Worm (Caenorhabditis elegans): Measurements from ENCODE around the gene ceh-16.

The ceh-16 gene

ce11 chrIII:8628405-8628982, 6.0 kb downstream of the ceh-16 start, which contains the start of the genes polk-1 and gpr-1:
TSS of gene polk-1 (minus strand) at chrIII:8628590.
TSS of gene gpr-1 (plus strand) at chrIII:8628932.
- no peak for TF ChIP-seq dao-5 (tag; optimal IDR thresholded peaks at IDR 0.05)
- no peak for TF ChIP-seq W03F9.2 (tag; optimal IDR thresholded peaks at IDR 0.05)
- TF ChIP-seq him-1 (tag; optimal IDR thresholded peaks at IDR 0.05): no peak

- peak; percentile 81 for TF ChIP-seq W03F9.2 (tag; optimal IDR thresholded peaks at IDR 0.05)
- no peak for TF ChIP-seq dao-5 (tag; optimal IDR thresholded peaks at IDR 0.05)
Measured at ce11 chrIII:8630833-8631232, 8.3 kb downstream of the ceh-16 start, which contains the start of gene dnj-10. TSS of gene dnj-10 (plus strand) at chrIII:8631165.

ce11 chrIII:8636803-8637202, 14.3 kb downstream of the ceh-16 start:
- TF ChIP-seq dao-5 (tag; optimal IDR thresholded peaks at IDR 0.05) (no peak), him-1 (tag; optimal IDR thresholded peaks at IDR 0.05) (no peak), W03F9.2 (tag; optimal IDR thresholded peaks at IDR 0.05) (no peak)

- TF ChIP-seq dao-5 (tag; optimal IDR thresholded peaks at IDR 0.05) (no peak), W03F9.2 (tag; optimal IDR thresholded peaks at IDR 0.05) (peak; percentile 65)
Measured at ce11 chrIII:8639188-8639795, 16.8 kb downstream of the ceh-16 start, which contains the start of gene fip-1. TSS of gene fip-1 (plus strand) at chrIII:8639745.

ce11 chrIII:8643639-8644038, 21.1 kb downstream of the ceh-16 start, which contains the start of gene twk-7:
TSS of gene twk-7 (minus strand) at chrIII:8643739.
- no peak for TF ChIP-seq W03F9.2 (tag; optimal IDR thresholded peaks at IDR 0.05)
- TF ChIP-seq him-1 (tag; optimal IDR thresholded peaks at IDR 0.05): no peak
- no peak for TF ChIP-seq dao-5 (tag; optimal IDR thresholded peaks at IDR 0.05)

- TF ChIP-seq W03F9.2 (tag; optimal IDR thresholded peaks at IDR 0.05) (no peak), dao-5 (tag; optimal IDR thresholded peaks at IDR 0.05) (no peak), him-1 (tag; optimal IDR thresholded peaks at IDR 0.05) (no peak)
Measured at ce11 chrIII:8646021-8646420, 23.5 kb downstream of the ceh-16 start.

- TF ChIP-seq dao-5 (tag; optimal IDR thresholded peaks at IDR 0.05): no peak
- TF ChIP-seq him-1 (tag; optimal IDR thresholded peaks at IDR 0.05): no peak
- TF ChIP-seq W03F9.2 (tag; optimal IDR thresholded peaks at IDR 0.05): no peak
Measured at ce11 chrIII:8648589-8648988, 26.1 kb downstream of the ceh-16 start, which contains the start of gene F22B7.3. TSS of gene F22B7.3 (plus strand) at chrIII:8648889.

- TF ChIP-seq W03F9.2 (tag; optimal IDR thresholded peaks at IDR 0.05): no peak
- TF ChIP-seq him-1 (tag; optimal IDR thresholded peaks at IDR 0.05): peak; percentile 59
Measured at ce11 chrIII:8650235-8650817, 27.8 kb downstream of the ceh-16 start, which contains the start of gene flp-23. TSS of gene flp-23 (plus strand) at chrIII:8650767.

- TF ChIP-seq dao-5 (tag; optimal IDR thresholded peaks at IDR 0.05): no peak
- TF ChIP-seq W03F9.2 (tag; optimal IDR thresholded peaks at IDR 0.05): no peak
- no peak for TF ChIP-seq him-1 (tag; optimal IDR thresholded peaks at IDR 0.05)
Measured at ce11 chrIII:8652112-8652694, 29.7 kb downstream of the ceh-16 start.

- TF ChIP-seq him-1 (tag; optimal IDR thresholded peaks at IDR 0.05) (no peak), W03F9.2 (tag; optimal IDR thresholded peaks at IDR 0.05) (no peak)
Measured at ce11 chrIII:8652922-8653321, 30.4 kb downstream of the ceh-16 start.

ce11 chrIII:8653457-8653856, 30.9 kb downstream of the ceh-16 start:
- TF ChIP-seq dao-5 (tag; optimal IDR thresholded peaks at IDR 0.05) (no peak), him-1 (tag; optimal IDR thresholded peaks at IDR 0.05) (no peak), W03F9.2 (tag; optimal IDR thresholded peaks at IDR 0.05) (no peak)

- no peak for TF ChIP-seq W03F9.2 (tag; optimal IDR thresholded peaks at IDR 0.05)
- no peak for TF ChIP-seq dao-5 (tag; optimal IDR thresholded peaks at IDR 0.05)
- TF ChIP-seq him-1 (tag; optimal IDR thresholded peaks at IDR 0.05): no peak
Measured at ce11 chrIII:8653875-8654386, 31.4 kb downstream of the ceh-16 start, which contains the start of gene F22B7.9. TSS of gene F22B7.9 (minus strand) at chrIII:8653925.

- no peak for TF ChIP-seq W03F9.2 (tag; optimal IDR thresholded peaks at IDR 0.05)
- TF ChIP-seq him-1 (tag; optimal IDR thresholded peaks at IDR 0.05): no peak
- no peak for TF ChIP-seq dao-5 (tag; optimal IDR thresholded peaks at IDR 0.05)
Measured at ce11 chrIII:8654400-8654980, 32.0 kb downstream of the ceh-16 start.
